Worm (Caenorhabditis elegans) whole organism, L2 larva: ENCODE data around the gene blos-2.

Experiments
- C34F6.9 ChIP-seq: fragments of 150-350 bp; optimal IDR thresholded peaks from 2 replicates; lab custom pipeline; 2014; ENCODE audit warnings: missing biosample characterization, missing genetic modification characterization
- F13H6.1 ChIP-seq: sonication (generic microtip); optimal IDR thresholded peaks from 2 replicates; lab custom pipeline; 2016; ENCODE audit warnings: missing genetic modification characterization, missing compliant biosample characterization
- R02D3.7 ChIP-seq: fragments of 150-350 bp; optimal IDR thresholded peaks from 2 replicates; lab custom pipeline; 2014; ENCODE audit warnings: missing biosample characterization, missing genetic modification characterization
- Y55F3AM.14 ChIP-seq: fragments of 200-800 bp; sonication (Bioruptor generic); optimal IDR thresholded peaks from 2 replicates; lab custom pipeline; 2018; ENCODE audit warnings: mild to moderate bottlenecking, missing genetic modification characterization, missing compliant biosample characterization
- ZK546.5 ChIP-seq: sonication (generic microtip); optimal IDR thresholded peaks from 2 replicates; lab custom pipeline; 2017; ENCODE audit warnings: missing biosample characterization, missing genetic modification characterization
- alr-1 ChIP-seq: fragments of 150-350 bp; optimal IDR thresholded peaks from 2 replicates; lab custom pipeline; 2014; ENCODE audit warnings: missing biosample characterization, missing genetic modification characterization
- aly-2 ChIP-seq: fragments of 150-350 bp; optimal IDR thresholded peaks from 2 replicates; lab custom pipeline; 2014; ENCODE audit warnings: missing biosample characterization, missing genetic modification characterization
- ama-1 ChIP-seq: fragments of 150-350 bp; optimal IDR thresholded peaks from 2 replicates; lab custom pipeline; 2018; ENCODE audit warnings: inconsistent platforms
- blmp-1 ChIP-seq: sonication (generic microtip); optimal IDR thresholded peaks from 2 replicates; lab custom pipeline; 2017; ENCODE audit warnings: missing genetic modification characterization, mild to moderate bottlenecking, missing compliant biosample characterization, antibody characterized with exemption, moderate library complexity; ENCODE audit not compliant: insufficient read depth
- ceh-16 ChIP-seq: fragments of 150-350 bp; optimal IDR thresholded peaks from 2 replicates; lab custom pipeline; 2014; ENCODE audit warnings: missing biosample characterization, missing genetic modification characterization
- ceh-82 ChIP-seq: fragments of 150-350 bp; optimal IDR thresholded peaks from 2 replicates; lab custom pipeline; 2014; ENCODE audit warnings: missing biosample characterization, missing genetic modification characterization
- crh-2 ChIP-seq: sonication (generic microtip); optimal IDR thresholded peaks from 2 replicates; lab custom pipeline; 2017; ENCODE audit warnings: missing biosample characterization, missing genetic modification characterization
- dmd-4 ChIP-seq: sonication (generic microtip); optimal IDR thresholded peaks from 2 replicates; lab custom pipeline; 2017; ENCODE audit warnings: missing biosample characterization, missing genetic modification characterization
- egl-27 ChIP-seq: sonication (generic microtip); optimal IDR thresholded peaks from 3 replicates; lab custom pipeline; 2017; ENCODE audit warnings: missing biosample characterization, missing genetic modification reagents, missing genetic modification characterization
- elt-1 ChIP-seq: fragments of 150-350 bp; optimal IDR thresholded peaks from 2 replicates; lab custom pipeline; 2014; ENCODE audit warnings: missing biosample characterization, missing genetic modification characterization
- elt-3 ChIP-seq: sonication (generic microtip); optimal IDR thresholded peaks from 2 replicates; lab custom pipeline; 2017; ENCODE audit warnings: missing biosample characterization, missing genetic modification characterization
- fos-1 ChIP-seq: fragments of 150-350 bp; optimal IDR thresholded peaks from 2 replicates; lab custom pipeline; 2014; ENCODE audit warnings: missing biosample characterization, missing genetic modification characterization
- gmeb-1 ChIP-seq: fragments of 150-350 bp; optimal IDR thresholded peaks from 2 replicates; lab custom pipeline; 2014; ENCODE audit warnings: missing biosample characterization, missing genetic modification characterization
- lin-11 ChIP-seq: fragments of 150-350 bp; sonication (generic microtip); optimal IDR thresholded peaks from 2 replicates; lab custom pipeline; 2014; ENCODE audit warnings: missing biosample characterization, missing genetic modification characterization, inconsistent platforms, mixed read lengths
- lin-13 ChIP-seq: fragments of 150-350 bp; optimal IDR thresholded peaks from 2 replicates; lab custom pipeline; 2014; ENCODE audit warnings: missing biosample characterization, missing genetic modification reagents, missing genetic modification characterization
- lin-39 ChIP-seq: fragments of 150-350 bp; optimal IDR thresholded peaks from 2 replicates; lab custom pipeline; 2014; ENCODE audit warnings: missing biosample characterization, missing genetic modification reagents, missing genetic modification characterization
- lsy-2 ChIP-seq, 2 experiments: fragments of 150-350 bp in 1 of 2; sonication (generic microtip) in 1 of 2; optimal IDR thresholded peaks; 2 replicates each; lab custom pipeline; 2014 to 2017; ENCODE audit warnings: missing biosample characterization in 2 of 2, missing genetic modification characterization in 2 of 2
- mab-5 ChIP-seq: fragments of 150-350 bp; optimal IDR thresholded peaks from 2 replicates; lab custom pipeline; 2014; ENCODE audit warnings: missing biosample characterization, missing genetic modification characterization
- mbf-1 ChIP-seq: sonication (generic microtip); optimal IDR thresholded peaks from 2 replicates; lab custom pipeline; 2017; ENCODE audit warnings: missing biosample characterization, missing genetic modification characterization
- mdl-1 ChIP-seq, 2 experiments: fragments of 150-350 bp in 1 of 2; sonication (generic microtip) in 1 of 2; optimal IDR thresholded peaks; 2 replicates each; lab custom pipeline; 2017; ENCODE audit warnings: missing biosample characterization in 2 of 2, missing genetic modification characterization in 2 of 2
- nhr-10 ChIP-seq: sonication (generic microtip); optimal IDR thresholded peaks from 2 replicates; lab custom pipeline; 2017; ENCODE audit warnings: missing biosample characterization, missing genetic modification characterization
- nhr-11 ChIP-seq: fragments of 150-350 bp; optimal IDR thresholded peaks from 2 replicates; lab custom pipeline; 2014; ENCODE audit warnings: missing biosample characterization, missing genetic modification characterization
- nhr-12 ChIP-seq: fragments of 150-350 bp; optimal IDR thresholded peaks from 2 replicates; lab custom pipeline; 2014; ENCODE audit warnings: missing biosample characterization, missing genetic modification characterization
- nhr-129 ChIP-seq: fragments of 150-350 bp; optimal IDR thresholded peaks from 2 replicates; lab custom pipeline; 2014; ENCODE audit warnings: missing biosample characterization, missing genetic modification characterization
- nhr-21 ChIP-seq: fragments of 150-350 bp; optimal IDR thresholded peaks from 2 replicates; lab custom pipeline; 2014; ENCODE audit warnings: missing biosample characterization, missing genetic modification characterization
- nhr-23 ChIP-seq: fragments of 150-350 bp; optimal IDR thresholded peaks from 2 replicates; lab custom pipeline; 2014; ENCODE audit warnings: missing biosample characterization, missing genetic modification reagents, missing genetic modification characterization
- nhr-237 ChIP-seq: fragments of 150-350 bp; optimal IDR thresholded peaks from 2 replicates; lab custom pipeline; 2014; ENCODE audit warnings: missing biosample characterization, missing genetic modification characterization
- nhr-25 ChIP-seq: fragments of 150-350 bp; sonication (generic microtip); optimal IDR thresholded peaks from 3 replicates; lab custom pipeline; 2014; ENCODE audit warnings: missing biosample characterization, missing genetic modification characterization
- nhr-6 ChIP-seq: fragments of 150-350 bp; optimal IDR thresholded peaks from 2 replicates; lab custom pipeline; 2014; ENCODE audit warnings: missing biosample characterization, missing genetic modification characterization
- nhr-77 ChIP-seq: fragments of 150-350 bp; optimal IDR thresholded peaks from 2 replicates; lab custom pipeline; 2014; ENCODE audit warnings: missing biosample characterization, missing genetic modification characterization
- peb-1 ChIP-seq: fragments of 150-350 bp; optimal IDR thresholded peaks from 2 replicates; lab custom pipeline; 2014; ENCODE audit warnings: missing biosample characterization, missing genetic modification characterization
- sem-4 ChIP-seq: fragments of 150-350 bp; optimal IDR thresholded peaks from 2 replicates; lab custom pipeline; 2014; ENCODE audit warnings: missing biosample characterization, missing genetic modification reagents, missing genetic modification characterization
- skn-1 ChIP-seq: sonication (generic microtip); optimal IDR thresholded peaks from 2 replicates; lab custom pipeline; 2017; ENCODE audit warnings: missing biosample characterization, missing genetic modification characterization
- sma-3 ChIP-seq: sonication (generic microtip); optimal IDR thresholded peaks from 2 replicates; lab custom pipeline; 2016; ENCODE audit warnings: missing genetic modification reagents, missing genetic modification characterization, missing compliant biosample characterization
- sma-9 ChIP-seq, 2 experiments: fragments of 150-350 bp in 1 of 2; sonication (generic microtip) in 1 of 2; optimal IDR thresholded peaks; 2 replicates each; lab custom pipeline; 2014 to 2016; ENCODE audit warnings: missing genetic modification characterization in 2 of 2, mild to moderate bottlenecking in 1 of 2, missing biosample characterization in 1 of 2, missing compliant biosample characterization in 1 of 2, missing genetic modification reagents in 1 of 2, moderate library complexity in 1 of 2
- snpc-4 ChIP-seq: fragments of 150-350 bp; optimal IDR thresholded peaks from 2 replicates; lab custom pipeline; 2014; ENCODE audit warnings: missing biosample characterization, missing genetic modification characterization
- unc-39 ChIP-seq: fragments of 150-350 bp; optimal IDR thresholded peaks from 2 replicates; lab custom pipeline; 2014; ENCODE audit warnings: missing biosample characterization, missing genetic modification characterization
- unc-55 ChIP-seq: fragments of 150-350 bp; sonication (generic microtip); optimal IDR thresholded peaks from 3 replicates; lab custom pipeline; 2014; ENCODE audit warnings: missing biosample characterization, missing genetic modification reagents, missing genetic modification characterization
- unc-62 ChIP-seq: fragments of 150-350 bp; optimal IDR thresholded peaks from 2 replicates; lab custom pipeline; 2014; ENCODE audit warnings: missing biosample characterization, missing genetic modification reagents, missing genetic modification characterization
- zag-1 ChIP-seq: fragments of 150-350 bp; optimal IDR thresholded peaks from 2 replicates; lab custom pipeline; 2014; ENCODE audit warnings: missing biosample characterization, missing genetic modification characterization
- ztf-1 ChIP-seq: fragments of 200-800 bp; sonication (Bioruptor generic); conservative IDR thresholded peaks from 2 replicates; pipeline ENCODE4 v1.3.6; 2022; ENCODE audit warnings: missing genetic modification characterization, missing compliant biosample characterization
- ztf-11 ChIP-seq: sonication (generic microtip); optimal IDR thresholded peaks from 2 replicates; lab custom pipeline; 2017; ENCODE audit warnings: missing biosample characterization, missing genetic modification characterization
- ztf-4 ChIP-seq: fragments of 150-350 bp; optimal IDR thresholded peaks from 2 replicates; lab custom pipeline; 2014; ENCODE audit warnings: missing biosample characterization, missing genetic modification characterization

Gene blos-2

DNA sequence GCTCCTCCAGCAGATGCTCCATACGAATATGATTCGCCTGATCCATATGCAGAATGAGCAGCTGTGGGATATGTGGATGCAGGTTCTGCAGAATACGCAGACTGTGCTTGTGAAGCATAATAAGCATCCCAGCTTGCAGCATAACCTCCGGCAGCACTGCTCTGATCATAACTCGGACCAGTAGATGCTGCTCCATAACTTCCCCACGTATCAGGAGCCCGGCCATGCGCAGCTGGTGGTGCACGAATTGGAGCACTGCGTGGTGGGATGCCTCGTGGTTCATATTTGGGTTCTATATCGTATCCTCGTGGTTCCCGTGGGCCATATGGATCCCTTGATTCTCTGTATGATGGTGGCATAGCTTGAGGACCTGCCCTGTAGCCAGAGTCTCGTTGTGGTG is 39.7 kb downstream of the blos-2 start:
- TF ChIP-seq crh-2 (tag; lab: Kevin White, UChicago) (no peak), R02D3.7 (tag; lab: Kevin White, UChicago) (no peak), zag-1 (tag; lab: Kevin White, UChicago) (no peak), nhr-11 (tag; lab: Kevin White, UChicago) (no peak), fos-1 (no peak), ztf-4 (no peak), nhr-237 (tag; lab: Kevin White, UChicago) (no peak), alr-1 (no peak), peb-1 (no peak), gmeb-1 (tag; lab: Kevin White, UChicago) (no peak), ztf-1 (GFP tag; lab: Robert Waterston, UW) (no peak), unc-55 (GFP tag; lab: Kevin White, UChicago) (no peak)

DNA sequence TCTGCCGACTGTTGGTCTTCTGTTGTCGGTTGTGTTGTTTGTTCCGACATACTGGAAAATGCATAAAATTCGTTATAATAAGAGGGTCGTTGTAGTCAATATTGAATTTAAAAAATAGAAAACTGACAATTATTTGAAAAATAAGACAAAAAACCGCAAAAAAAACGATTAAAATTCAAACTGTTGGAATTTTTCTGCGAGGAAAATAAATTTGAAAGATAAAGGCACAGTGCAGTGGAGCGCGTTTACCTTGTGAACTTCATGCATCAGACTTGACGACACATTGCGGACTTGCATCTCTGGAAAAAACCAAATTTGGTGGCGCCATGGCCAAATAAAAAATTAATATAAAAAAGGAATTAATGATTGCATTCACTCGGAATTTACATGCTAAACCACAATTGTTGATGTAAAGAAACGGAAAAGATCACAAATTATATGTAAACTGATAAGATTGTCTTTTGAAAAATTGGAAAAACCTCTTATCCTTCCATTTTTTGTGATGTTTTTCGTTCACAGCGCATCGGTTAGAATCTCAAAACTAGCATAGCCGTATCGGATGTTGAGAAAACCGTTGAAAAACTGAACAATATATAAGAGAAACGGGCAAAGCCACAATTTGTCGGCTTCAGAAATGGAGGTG is 42.6 kb downstream of the blos-2 start, which contains the start of the genes hrpf-2 and bli-6:
Gene hrpf-2 (minus strand): TSS at position 51 of the 643 bp plus-strand sequence.
Gene bli-6 (plus strand): TSS at position 593 of the 643 bp plus-strand sequence.
- no peak for TF ChIP-seq ztf-1 (GFP tag; lab: Robert Waterston, UW)
- TF ChIP-seq snpc-4 = peak; percentile 50
- no peak for TF ChIP-seq nhr-10 (tag; lab: Kevin White, UChicago)
- peak; percentile 13 for TF ChIP-seq blmp-1 (tag; lab: Kevin White, UChicago)
- no peak for TF ChIP-seq lin-39 (tag; lab: Kevin White, UChicago)
- no peak for TF ChIP-seq skn-1
- TF ChIP-seq unc-39 (tag; lab: Kevin White, UChicago) = no peak
- TF ChIP-seq zag-1 (tag; lab: Kevin White, UChicago) = no peak
- TF ChIP-seq dmd-4 (tag; lab: Kevin White, UChicago) = no peak
- TF ChIP-seq unc-55 (GFP tag; lab: Kevin White, UChicago) = peak; percentile 85
- no peak for TF ChIP-seq ztf-4
- TF ChIP-seq mdl-1 (tag; optimal IDR thresholded peaks at IDR 0.05; lab: Kevin White, UChicago) = no peak
- TF ChIP-seq mab-5 (tag; lab: Kevin White, UChicago) = peak; percentile 50
- TF ChIP-seq ztf-11 (tag; lab: Kevin White, UChicago) = no peak
- peak; percentile 20 for TF ChIP-seq ZK546.5 (tag; lab: Kevin White, UChicago)
- peak; percentile 27 for TF ChIP-seq nhr-6 (tag; lab: Kevin White, UChicago)
- TF ChIP-seq ama-1 (lab: Kevin White, UChicago) = no peak
- TF ChIP-seq lsy-2 (tag; optimal IDR thresholded peaks at IDR 0.05; lab: Kevin White, UChicago) = peak; percentile 76 to 85
- no peak for TF ChIP-seq peb-1
- no peak for TF ChIP-seq aly-2
- TF ChIP-seq nhr-21 (tag; lab: Kevin White, UChicago) = peak; percentile 39
- TF ChIP-seq lin-11 (tag; lab: Kevin White, UChicago) = no peak
- TF ChIP-seq nhr-237 (tag; lab: Kevin White, UChicago) = no peak
- TF ChIP-seq sma-9 (GFP tag; optimal IDR thresholded peaks at IDR 0.05; lab: Kevin White, UChicago) = peak; percentile 64
- no peak for TF ChIP-seq sma-9 (tag; optimal IDR thresholded peaks at IDR 0.05; lab: Kevin White, UChicago)
- TF ChIP-seq nhr-11 (tag; lab: Kevin White, UChicago) = no peak
- TF ChIP-seq sma-3 (GFP tag; lab: Kevin White, UChicago) = peak; percentile 71
- no peak for TF ChIP-seq nhr-77
- peak; percentile 86 for TF ChIP-seq gmeb-1 (tag; lab: Kevin White, UChicago)
- no peak for TF ChIP-seq Y55F3AM.14 (GFP tag; lab: Kevin White, UChicago)
- TF ChIP-seq unc-62 (GFP tag; lab: Kevin White, UChicago) = no peak
- TF ChIP-seq mbf-1 (tag; lab: Kevin White, UChicago) = peak; percentile 4
- no peak for TF ChIP-seq sem-4
- TF ChIP-seq egl-27 (tag; lab: Kevin White, UChicago) = no peak
- TF ChIP-seq nhr-12 (tag; lab: Kevin White, UChicago) = no peak
- no peak for TF ChIP-seq elt-1 (tag; lab: Kevin White, UChicago)
- peak; percentile 81 for TF ChIP-seq crh-2 (tag; lab: Kevin White, UChicago)
- TF ChIP-seq ceh-16 (tag; lab: Kevin White, UChicago) = no peak
- TF ChIP-seq fos-1 = peak; percentile 37
- peak; percentile 83 for TF ChIP-seq C34F6.9 (tag; lab: Kevin White, UChicago)
- no peak for TF ChIP-seq alr-1
- TF ChIP-seq elt-3 (tag; lab: Kevin White, UChicago) = no peak
- TF ChIP-seq lin-13 (GFP tag; lab: Kevin White, UChicago) = no peak
- no peak for TF ChIP-seq ceh-82
- TF ChIP-seq R02D3.7 (tag; lab: Kevin White, UChicago) = peak; percentile 54
- TF ChIP-seq nhr-25 (tag; lab: Kevin White, UChicago) = peak; percentile 66
- peak; percentile 41 for TF ChIP-seq F13H6.1 (tag; lab: Kevin White, UChicago)
- TF ChIP-seq nhr-129 = peak; percentile 72
- no peak for TF ChIP-seq nhr-23
- TF ChIP-seq, all 48 proteins: peak for 19
